Fruit fly (Drosophila melanogaster) whole organism, wandering third instar larva: ENCODE results near the gene tho2.
A peak's percentile ranks its signal among the peaks of the same experiment; 100 is the strongest.

Source experiments
- CG32264 ChIP-seq: fragments of 200-800 bp; sonication (Bioruptor generic); optimal IDR thresholded peaks from 2 replicates; lab custom pipeline; 2016; ENCODE audit warnings: missing biosample characterization, missing genetic modification characterization
- CG9705 ChIP-seq: fragments of 200-800 bp; sonication (Bioruptor generic); optimal IDR thresholded peaks from 2 replicates; lab custom pipeline; 2018; ENCODE audit warnings: missing biosample characterization, mild to moderate bottlenecking, missing genetic modification characterization
- Dfd ChIP-seq: fragments of >200 bp; optimal IDR thresholded peaks from 2 replicates; lab custom pipeline; 2017; ENCODE audit warnings: missing biosample characterization, missing genetic modification characterization
- Dif ChIP-seq: fragments of 200-275, 200-300 bp; sonication (Bioruptor generic); optimal IDR thresholded peaks from 2 replicates; lab custom pipeline; 2018; ENCODE audit warnings: missing biosample characterization, missing genetic modification characterization; ENCODE audit not compliant: partially characterized antibody
- GATAd ChIP-seq: sonication (Bioruptor generic); optimal IDR thresholded peaks from 2 replicates; lab custom pipeline; 2016; ENCODE audit warnings: missing biosample characterization, missing genetic modification characterization
- HLH106 ChIP-seq: fragments of 200-800 bp; optimal IDR thresholded peaks from 3 replicates; lab custom pipeline; 2019; ENCODE audit warnings: missing biosample characterization, mild to moderate bottlenecking, missing genetic modification characterization, moderate library complexity
- Hnf4 ChIP-seq: fragments of 200-800 bp; sonication (Bioruptor generic); optimal IDR thresholded peaks from 2 replicates; lab custom pipeline; 2016; ENCODE audit warnings: missing biosample characterization, mild to moderate bottlenecking, missing genetic modification characterization
- Hr78 ChIP-seq: fragments of >200 bp; optimal IDR thresholded peaks from 2 replicates; lab custom pipeline; 2017; ENCODE audit warnings: missing biosample characterization, missing genetic modification characterization
- Hr83 ChIP-seq: fragments of 200-300 bp; sonication (Bioruptor generic); optimal IDR thresholded peaks from 2 replicates; lab custom pipeline; 2016; ENCODE audit warnings: missing biosample characterization, mild to moderate bottlenecking, missing genetic modification characterization, moderate library complexity; ENCODE audit not compliant: poor library complexity, severe bottlenecking
- Myc ChIP-seq: fragments of >200 bp; optimal IDR thresholded peaks from 2 replicates; lab custom pipeline; 2017
- OdsH ChIP-seq: fragments of 200-800 bp; sonication (Bioruptor generic); optimal IDR thresholded peaks from 2 replicates; lab custom pipeline; 2016; ENCODE audit warnings: missing biosample characterization, mild to moderate bottlenecking, missing genetic modification characterization
- Sp1 ChIP-seq: fragments of 200-800 bp; sonication (Bioruptor generic); optimal IDR thresholded peaks from 3 replicates; lab custom pipeline; 2019; ENCODE audit warnings: missing biosample characterization, mild to moderate bottlenecking, missing genetic modification characterization, moderate library complexity
- Vsx2 ChIP-seq: fragments of 200-300, 225-300 bp; sonication (Bioruptor generic); optimal IDR thresholded peaks from 2 replicates; lab custom pipeline; 2018; ENCODE audit warnings: missing biosample characterization, missing genetic modification characterization; ENCODE audit not compliant: partially characterized antibody
- br ChIP-seq: fragments of 200-800 bp; sonication (Bioruptor generic); optimal IDR thresholded peaks from 2 replicates; lab custom pipeline; 2016; ENCODE audit warnings: missing biosample characterization, missing genetic modification characterization
- dl ChIP-seq, 2 experiments: fragments of 175-275, 200-275 bp in 1 of 2; fragments of 200-275 bp in 1 of 2; sonication (Bioruptor generic); optimal IDR thresholded peaks; lab custom pipeline; 2018; ENCODE audit warnings: mild to moderate bottlenecking in 2 of 2, missing biosample characterization in 2 of 2, missing genetic modification characterization in 2 of 2, moderate library complexity in 2 of 2; ENCODE audit not compliant: partially characterized antibody in 2 of 2, insufficient read depth in 1 of 2
- dmrt93B ChIP-seq: fragments of 200-800 bp; sonication (Bioruptor generic); optimal IDR thresholded peaks from 2 replicates; lab custom pipeline; 2018; ENCODE audit warnings: missing biosample characterization, mild to moderate bottlenecking, missing genetic modification characterization
- dsf ChIP-seq: sonication (Bioruptor generic); optimal IDR thresholded peaks from 2 replicates; lab custom pipeline; 2016; ENCODE audit warnings: missing biosample characterization, missing genetic modification characterization, borderline replicate concordance
- ey ChIP-seq: fragments of 200-800 bp; sonication (Bioruptor generic); optimal IDR thresholded peaks from 2 replicates; lab custom pipeline; 2016; ENCODE audit warnings: missing biosample characterization, missing genetic modification characterization
- foxo ChIP-seq, 2 experiments: fragments of 200-800 bp; sonication (Bioruptor generic); optimal IDR thresholded peaks; 2 replicates in 1 of 2; 3 replicates in 1 of 2; lab custom pipeline; 2016 to 2017; ENCODE audit warnings: missing biosample characterization in 2 of 2, missing genetic modification characterization in 2 of 2
- fru ChIP-seq: fragments of 200-800 bp; sonication (Bioruptor generic); optimal IDR thresholded peaks from 3 replicates; lab custom pipeline; 2016; ENCODE audit warnings: missing biosample characterization, mild to moderate bottlenecking, missing genetic modification characterization
- h ChIP-seq: fragments of 200-800 bp; sonication (Bioruptor generic); optimal IDR thresholded peaks from 3 replicates; lab custom pipeline; 2016; ENCODE audit warnings: missing biosample characterization, mild to moderate bottlenecking, missing genetic modification characterization
- lola ChIP-seq: fragments of >200 bp; optimal IDR thresholded peaks from 2 replicates; lab custom pipeline; 2017; ENCODE audit warnings: missing biosample characterization, missing genetic modification characterization
- pan ChIP-seq: fragments of >200 bp; optimal IDR thresholded peaks from 2 replicates; lab custom pipeline; 2017
- psq ChIP-seq: fragments of 200-800 bp; sonication (Bioruptor generic); optimal IDR thresholded peaks from 3 replicates; lab custom pipeline; 2017; ENCODE audit warnings: missing biosample characterization, mild to moderate bottlenecking, missing genetic modification characterization, moderate library complexity
- rgr ChIP-seq: fragments of 200-800 bp; sonication (Bioruptor generic); optimal IDR thresholded peaks from 3 replicates; lab custom pipeline; 2016; ENCODE audit warnings: missing biosample characterization, mild to moderate bottlenecking, missing genetic modification characterization
- sage ChIP-seq: fragments of 200-800 bp; sonication (Bioruptor generic); optimal IDR thresholded peaks from 2 replicates; lab custom pipeline; 2016; ENCODE audit warnings: missing biosample characterization, mild to moderate bottlenecking, missing genetic modification characterization
- sv ChIP-seq: fragments of 200-800 bp; sonication (Bioruptor generic); optimal IDR thresholded peaks from 3 replicates; lab custom pipeline; 2016; ENCODE audit warnings: missing biosample characterization, missing genetic modification characterization
- usp ChIP-seq: fragments of >200 bp; optimal IDR thresholded peaks from 2 replicates; lab custom pipeline; 2017; ENCODE audit warnings: missing biosample characterization, missing genetic modification characterization
- woc ChIP-seq: sonication (Bioruptor generic); optimal IDR thresholded peaks from 2 replicates; lab custom pipeline; 2016; ENCODE audit warnings: missing biosample characterization, mild to moderate bottlenecking, missing genetic modification characterization

The tho2 gene

dm6 chr2L:2155453-2155852 is 10.5 kb upstream of the tho2 start, which contains the start of gene CG15382:
Gene CG15382 (plus strand): TSS chr2L:2155753.
- no peak for TF ChIP-seq Hr78 (GFP tag; lab: Kevin White, UChicago)

- TF ChIP-seq Myc (lab: Kevin White, UChicago) = peak; percentile 44
- no peak for TF ChIP-seq dl (GFP tag; optimal IDR thresholded peaks at IDR 0.05; lab: Kevin White, UChicago; ENCODE audit: insufficient read depth in 1 of 2, partially characterized antibody in 2 of 2)
- TF ChIP-seq, all 38 proteins: peak for 1
These were observed 6.7 kb upstream of the tho2 start, which contains the start of gene AIF for dm6 chr2L:2151544-2152290. Gene AIF (plus strand): TSS chr2L:2151754.

dm6 chr2L:2147208-2147607 is 2.2 kb upstream of the tho2 start, which contains the start of the genes CG11723 and Tbcd:
Gene CG11723 (minus strand): TSS chr2L:2147275.
Gene Tbcd (plus strand): TSS chr2L:2147518.
- TF ChIP-seq Sp1 (GFP tag; lab: Kevin White, UChicago) = peak; percentile 91
- peak; percentile 46 for TF ChIP-seq Dif (GFP tag; lab: Kevin White, UChicago)
- TF ChIP-seq CG9705 (GFP tag; lab: Kevin White, UChicago) = peak; percentile 81
- TF ChIP-seq GATAd (GFP tag; lab: Kevin White, UChicago) = peak; percentile 52
- TF ChIP-seq dl (GFP tag; optimal IDR thresholded peaks at IDR 0.05; lab: Kevin White, UChicago; ENCODE audit: insufficient read depth in 1 of 2, partially characterized antibody in 2 of 2) = no peak
- TF ChIP-seq rgr (GFP tag; lab: Kevin White, UChicago) = peak; percentile 93
- TF ChIP-seq ey (GFP tag; lab: Kevin White, UChicago) = peak; percentile 92
- no peak for TF ChIP-seq lola (GFP tag; lab: Kevin White, UChicago)
- no peak for TF ChIP-seq Myc (lab: Kevin White, UChicago)
- peak; percentile 66 for TF ChIP-seq dsf (GFP tag; lab: Kevin White, UChicago)
- peak; percentile 20 for TF ChIP-seq Hr83
- no peak for TF ChIP-seq Hr78 (GFP tag; lab: Kevin White, UChicago)
- TF ChIP-seq HLH106 (tag; lab: Kevin White, UChicago) = peak; percentile 93
- peak; percentile 60 to 92 for TF ChIP-seq foxo (GFP tag; optimal IDR thresholded peaks at IDR 0.05; lab: Kevin White, UChicago)
- peak; percentile 76 for TF ChIP-seq sv (GFP tag; lab: Kevin White, UChicago)
- peak; percentile 75 for TF ChIP-seq psq (GFP tag; lab: Kevin White, UChicago)
- peak; percentile 88 for TF ChIP-seq OdsH (GFP tag; lab: Kevin White, UChicago)
- TF ChIP-seq CG32264 (GFP tag; lab: Kevin White, UChicago) = peak; percentile 75
- TF ChIP-seq sage (GFP tag; lab: Kevin White, UChicago) = no peak

dm6 chr2L:2133009-2133408 is 12.0 kb downstream of the tho2 start:
- TF ChIP-seq dl (GFP tag; optimal IDR thresholded peaks at IDR 0.05; lab: Kevin White, UChicago; ENCODE audit: insufficient read depth in 1 of 2, partially characterized antibody in 2 of 2) (no peak), GATAd (GFP tag; lab: Kevin White, UChicago) (no peak), br (GFP tag; lab: Kevin White, UChicago) (no peak), Vsx2 (peak; percentile 48), ey (GFP tag; lab: Kevin White, UChicago) (peak; percentile 39), psq (GFP tag; lab: Kevin White, UChicago) (no peak)

- TF ChIP-seq woc (GFP tag; lab: Kevin White, UChicago) (no peak), usp (GFP tag; lab: Kevin White, UChicago) (no peak), Sp1 (GFP tag; lab: Kevin White, UChicago) (no peak), dmrt93B (no peak), foxo (GFP tag; optimal IDR thresholded peaks at IDR 0.05; lab: Kevin White, UChicago) (no peak), Dfd (no peak)
- TF ChIP-seq, all 38 proteins: peak for 0
These were observed 12.8 kb downstream of the tho2 start for dm6 chr2L:2132215-2132614.

- peak; percentile 4 for TF ChIP-seq rgr (GFP tag; lab: Kevin White, UChicago)
- no peak for TF ChIP-seq sv (GFP tag; lab: Kevin White, UChicago)
- peak; percentile 3 for TF ChIP-seq fru
- TF ChIP-seq pan (lab: Kevin White, UChicago) = no peak
- peak; percentile 19 for TF ChIP-seq Hnf4
- TF ChIP-seq h (GFP tag; lab: Kevin White, UChicago) = peak; percentile 19
- TF ChIP-seq foxo (GFP tag; optimal IDR thresholded peaks at IDR 0.05; lab: Kevin White, UChicago) = peak in 1 of 2 experiments; percentile 35
These were observed 13.4 kb downstream of the tho2 start for dm6 chr2L:2131449-2132109.
